Worm (Caenorhabditis elegans) whole organism, L4 larva: ENCODE data around the gene abhd-5.2.

ENCODE experiments used
- D1046.2 ChIP-seq: fragments of 200-800 bp; sonication (Bioruptor generic); IDR thresholded peaks from 2 replicates; pipeline ENCODE4 v1.3.6; 2022; ENCODE audit warnings: missing genetic modification characterization, missing compliant biosample characterization
- F10B5.3 ChIP-seq: sonication (generic microtip); optimal IDR thresholded peaks from 2 replicates; lab custom pipeline; 2016; ENCODE audit warnings: mild to moderate bottlenecking, missing genetic modification characterization, missing compliant biosample characterization
- F37D6.2 ChIP-seq: sonication (generic microtip); optimal IDR thresholded peaks from 2 replicates; lab custom pipeline; 2016; ENCODE audit warnings: mild to moderate bottlenecking, missing genetic modification characterization, missing compliant biosample characterization
- F49E8.2 ChIP-seq: sonication (generic microtip); optimal IDR thresholded peaks from 2 replicates; lab custom pipeline; 2016; ENCODE audit warnings: missing compliant biosample characterization, mild to moderate bottlenecking, missing genetic modification characterization, borderline replicate concordance
- R02D3.7 ChIP-seq: fragments of 150-350 bp; sonication (generic microtip); optimal IDR thresholded peaks from 3 replicates; lab custom pipeline; 2014; ENCODE audit warnings: missing biosample characterization, missing genetic modification characterization
- Y105C5A.15 ChIP-seq: fragments of 200-800 bp; sonication (Bioruptor generic); IDR thresholded peaks from 2 replicates; pipeline ENCODE4 v1.3.6; 2022; ENCODE audit warnings: missing genetic modification characterization, missing compliant biosample characterization
- ZK337.2 ChIP-seq: fragments of 200-800 bp; sonication (Bioruptor generic); IDR thresholded peaks from 2 replicates; pipeline ENCODE4 v1.3.6; 2022; ENCODE audit warnings: missing genetic modification reagents, missing genetic modification characterization, missing compliant biosample characterization
- ZK546.5 ChIP-seq, 2 experiments: sonication (generic microtip); optimal IDR thresholded peaks; 2 replicates each; lab custom pipeline; 2017; ENCODE audit warnings: missing biosample characterization in 2 of 2, missing genetic modification characterization in 2 of 2
- aha-1 ChIP-seq: fragments of 150-350 bp; peaks from one replicate; lab custom pipeline; 2014; ENCODE audit warnings: missing biosample characterization, missing genetic modification characterization
- ama-1 ChIP-seq: fragments of 150-350 bp; optimal IDR thresholded peaks from 2 replicates; lab custom pipeline; 2014; ENCODE audit warnings: inconsistent platforms, mixed read lengths
- attf-4 ChIP-seq: sonication (generic microtip); optimal IDR thresholded peaks from 3 replicates; lab custom pipeline; 2017; ENCODE audit warnings: missing biosample characterization, missing genetic modification characterization
- ceh-82 ChIP-seq: sonication (generic microtip); optimal IDR thresholded peaks from 2 replicates; lab custom pipeline; 2017; ENCODE audit warnings: missing biosample characterization, missing genetic modification characterization
- ces-1 ChIP-seq: fragments of 150-350 bp; sonication (generic microtip); optimal IDR thresholded peaks from 4 replicates; lab custom pipeline; 2014; ENCODE audit warnings: missing biosample characterization, missing genetic modification reagents, missing genetic modification characterization
- ctbp-1 ChIP-seq: fragments of 200-800 bp; sonication (Bioruptor generic); IDR thresholded peaks from 2 replicates; pipeline ENCODE4 v1.3.6; 2022; ENCODE audit warnings: missing genetic modification reagents, missing genetic modification characterization, missing compliant biosample characterization
- daf-8 ChIP-seq: fragments of 200-800 bp; sonication (Bioruptor generic); IDR thresholded peaks from 2 replicates; pipeline ENCODE4 v1.3.6; 2022; ENCODE audit warnings: missing genetic modification characterization, missing compliant biosample characterization
- fkh-10 ChIP-seq: fragments of 150-350 bp; optimal IDR thresholded peaks from 2 replicates; lab custom pipeline; 2014; ENCODE audit warnings: missing biosample characterization, missing genetic modification reagents, missing genetic modification characterization
- jun-1 ChIP-seq: fragments of 150-350 bp; optimal IDR thresholded peaks from 2 replicates; lab custom pipeline; 2014; ENCODE audit warnings: missing biosample characterization, missing genetic modification reagents, missing genetic modification characterization
- lin-1 ChIP-seq: fragments of 200-800 bp; sonication (Bioruptor generic); IDR thresholded peaks from 2 replicates; pipeline ENCODE4 v1.3.6; 2022; ENCODE audit warnings: missing genetic modification reagents, missing genetic modification characterization, missing compliant biosample characterization
- lin-15B ChIP-seq: fragments of 150-350 bp; sonication (generic microtip); optimal IDR thresholded peaks from 3 replicates; lab custom pipeline; 2014; ENCODE audit warnings: missing biosample characterization, missing genetic modification characterization
- lin-29 ChIP-seq: fragments of 200-800 bp; sonication (Bioruptor generic); IDR thresholded peaks from 2 replicates; pipeline ENCODE4 v1.3.6; 2022; ENCODE audit warnings: missing genetic modification reagents, missing genetic modification characterization, missing compliant biosample characterization
- lsy-2 ChIP-seq, 2 experiments: fragments of 150-350 bp in 1 of 2; sonication (generic microtip) in 1 of 2; optimal IDR thresholded peaks; 2 replicates each; lab custom pipeline; 2014 to 2017; ENCODE audit warnings: missing biosample characterization in 2 of 2, missing genetic modification characterization in 2 of 2
- madf-9 ChIP-seq: fragments of 200-800 bp; sonication (Bioruptor generic); conservative IDR thresholded peaks from 2 replicates; pipeline ENCODE4 v1.3.6; 2022; ENCODE audit warnings: missing genetic modification reagents, missing genetic modification characterization, missing compliant biosample characterization
- mep-1 ChIP-seq: fragments of 150-350 bp; sonication (generic microtip); optimal IDR thresholded peaks from 3 replicates; lab custom pipeline; 2014; ENCODE audit warnings: missing biosample characterization, missing genetic modification characterization
- mxl-2 ChIP-seq: fragments of 200-800 bp; sonication (Bioruptor generic); conservative IDR thresholded peaks from 2 replicates; pipeline ENCODE4 v1.3.6; 2022; ENCODE audit warnings: missing genetic modification reagents, missing genetic modification characterization, missing compliant biosample characterization
- mxl-3 ChIP-seq: fragments of 200-800 bp; sonication (Bioruptor generic); optimal IDR thresholded peaks from 2 replicates; lab custom pipeline; 2018; ENCODE audit warnings: mild to moderate bottlenecking, missing genetic modification characterization, missing compliant biosample characterization
- nhr-10 ChIP-seq: fragments of 150-350 bp; optimal IDR thresholded peaks from 2 replicates; lab custom pipeline; 2014; ENCODE audit warnings: missing biosample characterization, missing genetic modification characterization
- nhr-102 ChIP-seq: sonication (generic microtip); optimal IDR thresholded peaks from 2 replicates; lab custom pipeline; 2016; ENCODE audit warnings: mild to moderate bottlenecking, missing genetic modification characterization, moderate library complexity, missing compliant biosample characterization
- nhr-28 ChIP-seq: fragments of 150-350 bp; optimal IDR thresholded peaks from 2 replicates; lab custom pipeline; 2014; ENCODE audit warnings: missing biosample characterization, missing genetic modification characterization
- nhr-42 ChIP-seq: fragments of 200-800 bp; sonication (Bioruptor generic); IDR thresholded peaks from 2 replicates; pipeline ENCODE4 v1.3.6; 2022; ENCODE audit warnings: missing genetic modification characterization, missing compliant biosample characterization
- nhr-77 ChIP-seq: fragments of 150-350 bp; optimal IDR thresholded peaks from 2 replicates; lab custom pipeline; 2014; ENCODE audit warnings: missing biosample characterization, missing genetic modification characterization
- rbr-2 ChIP-seq: sonication (generic microtip); optimal IDR thresholded peaks from 2 replicates; lab custom pipeline; 2016; ENCODE audit warnings: missing genotype, missing genetic modification characterization, missing compliant biosample characterization
- set-16 ChIP-seq: fragments of 200-800 bp; sonication (Bioruptor generic); IDR thresholded peaks from 2 replicates; pipeline ENCODE4 v1.3.6; 2022; ENCODE audit warnings: missing genetic modification reagents, missing genetic modification characterization, missing compliant biosample characterization
- skn-1 ChIP-seq: fragments of 150-350 bp; optimal IDR thresholded peaks from 2 replicates; lab custom pipeline; 2014; ENCODE audit warnings: missing biosample characterization, missing genetic modification characterization
- spr-1 ChIP-seq: sonication (generic microtip); optimal IDR thresholded peaks from 2 replicates; lab custom pipeline; 2016; ENCODE audit warnings: mild to moderate bottlenecking, missing genetic modification characterization, missing compliant biosample characterization
- spr-3 ChIP-seq: fragments of 200-800 bp; sonication (Bioruptor generic); optimal IDR thresholded peaks from 2 replicates; lab custom pipeline; 2018; ENCODE audit warnings: mild to moderate bottlenecking, missing genetic modification characterization, missing compliant biosample characterization
- tra-1 ChIP-seq: fragments of 200-800 bp; sonication (Bioruptor generic); IDR thresholded peaks from 2 replicates; pipeline ENCODE4 v1.3.6; 2022; ENCODE audit warnings: missing genetic modification reagents, missing genetic modification characterization, missing compliant biosample characterization
- unc-39 ChIP-seq: sonication (generic microtip); optimal IDR thresholded peaks from 2 replicates; lab custom pipeline; 2017; ENCODE audit warnings: missing biosample characterization, missing genetic modification characterization
- zip-2 ChIP-seq: fragments of 150-350 bp; optimal IDR thresholded peaks from 2 replicates; lab custom pipeline; 2014; ENCODE audit warnings: missing biosample characterization, missing genetic modification characterization
- ztf-11 ChIP-seq: fragments of 150-350 bp; optimal IDR thresholded peaks from 2 replicates; lab custom pipeline; 2014; ENCODE audit warnings: missing biosample characterization, missing genetic modification characterization
- ztf-7 ChIP-seq: fragments of 150-350 bp; optimal IDR thresholded peaks from 2 replicates; lab custom pipeline; 2014; ENCODE audit warnings: missing biosample characterization, missing genetic modification characterization

Gene abhd-5.2

ce11 chrV:4862737-4863136, 18.3 kb downstream of the abhd-5.2 start, which contains the start of gene C37H5.13 (continued):
- peak; percentile 56 for TF ChIP-seq ztf-7 (tag; lab: Kevin White, UChicago)
- TF ChIP-seq ces-1 (GFP tag; lab: Kevin White, UChicago), result no peak
- no peak for TF ChIP-seq rbr-2 (tag; lab: Kevin White, UChicago)

ce11 chrV:4864330-4864729, 19.8 kb downstream of the abhd-5.2 start:
- TF ChIP-seq nhr-102 (no peak), mxl-2 (GFP tag; lab: Robert Waterston, UW) (no peak), daf-8 (GFP tag; lab: Robert Waterston, UW) (no peak), zip-2 (tag; lab: Kevin White, UChicago) (no peak), aha-1 (tag; lab: Kevin White, UChicago) (no peak), lin-1 (GFP tag; lab: Robert Waterston, UW) (no peak), lin-29 (GFP tag; lab: Robert Waterston, UW) (no peak), ama-1 (lab: Kevin White, UChicago) (no peak)

ce11 chrV:4865364-4865763, 20.9 kb downstream of the abhd-5.2 start, which contains the start of gene srd-32:
srd-32 (plus strand) TSS chrV:4865664.
- TF ChIP-seq mxl-3 (GFP tag; lab: Kevin White, UChicago), result peak; percentile 39
- TF ChIP-seq rbr-2 (tag; lab: Kevin White, UChicago), result no peak
- TF ChIP-seq spr-1 (tag; lab: Kevin White, UChicago), result no peak
- no peak for TF ChIP-seq mep-1 (tag; lab: Kevin White, UChicago)
- TF ChIP-seq ztf-7 (tag; lab: Kevin White, UChicago), result no peak
- TF ChIP-seq jun-1, result no peak
- no peak for TF ChIP-seq skn-1 (tag; lab: Kevin White, UChicago)
- no peak for TF ChIP-seq tra-1 (GFP tag; lab: Robert Waterston, UW)
- TF ChIP-seq, all 104 proteins: peak for 1

- TF ChIP-seq lin-15B (tag; lab: Kevin White, UChicago), result no peak
- TF ChIP-seq nhr-10 (tag; lab: Kevin White, UChicago), result no peak
These were observed 23.1 kb downstream of the abhd-5.2 start for ce11 chrV:4867535-4867934.

- TF ChIP-seq fkh-10 (no peak), ZK337.2 (no peak), unc-39 (no peak), R02D3.7 (tag; lab: Kevin White, UChicago) (no peak), set-16 (GFP tag; lab: Robert Waterston, UW) (no peak), madf-9 (GFP tag; lab: Robert Waterston, UW) (no peak), attf-4 (tag; lab: Kevin White, UChicago) (no peak), F49E8.2 (no peak), F10B5.3 (tag; lab: Kevin White, UChicago) (no peak), ctbp-1 (GFP tag; lab: Robert Waterston, UW) (no peak), nhr-77 (tag; lab: Kevin White, UChicago) (no peak), nhr-102 (no peak), aha-1 (tag; lab: Kevin White, UChicago) (no peak), ZK546.5 (tag; optimal IDR thresholded peaks at IDR 0.05; lab: Kevin White, UChicago) (no peak), lsy-2 (tag; optimal IDR thresholded peaks at IDR 0.05; lab: Kevin White, UChicago) (no peak), nhr-42 (GFP tag; lab: Robert Waterston, UW) (no peak), Y105C5A.15 (GFP tag; lab: Robert Waterston, UW) (no peak)
These were observed 24.2 kb downstream of the abhd-5.2 start for ce11 chrV:4868698-4869097.

- TF ChIP-seq nhr-10 (tag; lab: Kevin White, UChicago) (no peak), F37D6.2 (no peak), ztf-11 (tag; lab: Kevin White, UChicago) (no peak), D1046.2 (no peak), spr-3 (GFP tag; lab: Kevin White, UChicago) (no peak), ceh-82 (tag; lab: Kevin White, UChicago) (no peak), nhr-28 (tag; lab: Kevin White, UChicago) (no peak)
These were observed 26.1 kb downstream of the abhd-5.2 start for ce11 chrV:4870627-4871026.
